Worm (Caenorhabditis elegans): ENCODE results near the gene W05B10.6.

DNA sequence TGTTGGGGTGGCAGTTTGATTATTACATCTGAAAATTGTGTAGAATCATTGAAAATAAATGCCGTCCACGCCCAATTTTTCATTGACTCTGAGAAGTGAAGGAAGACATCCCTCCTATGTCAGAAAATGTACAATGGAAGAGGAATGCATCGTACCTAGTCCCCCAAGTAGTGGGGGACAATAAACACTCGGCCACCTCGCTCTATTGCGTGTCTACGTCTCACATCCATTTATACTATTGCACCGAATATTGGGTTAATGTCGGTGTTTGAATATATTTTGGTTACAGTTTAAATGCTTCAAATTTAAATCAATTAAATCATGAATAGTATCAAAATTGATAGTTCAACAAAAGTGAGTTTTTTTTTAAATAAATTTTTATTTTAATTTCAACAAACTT is 8.4 kb downstream of the W05B10.6 start, which contains the start of gene lin-25:
- TF ChIP-seq dao-5 (tag; optimal IDR thresholded peaks at IDR 0.05), result no peak
- no peak for TF ChIP-seq him-1 (tag; optimal IDR thresholded peaks at IDR 0.05)

Data from whole organism, L4/young adult.